Worm (Caenorhabditis elegans) whole organism, L4 larva: ENCODE measurements around the gene smk-1.

Experiments
- F10B5.3 ChIP-seq: sonication (generic microtip); optimal IDR thresholded peaks from 2 replicates; lab custom pipeline; 2016; ENCODE audit warnings: mild to moderate bottlenecking, missing genetic modification characterization, missing compliant biosample characterization
- R02D3.7 ChIP-seq: fragments of 150-350 bp; sonication (generic microtip); optimal IDR thresholded peaks from 3 replicates; lab custom pipeline; 2014; ENCODE audit warnings: missing biosample characterization, missing genetic modification characterization
- T20F7.1 ChIP-seq: fragments of 200-800 bp; sonication (Bioruptor generic); optimal IDR thresholded peaks from 2 replicates; lab custom pipeline; 2018; ENCODE audit warnings: mild to moderate bottlenecking, missing genetic modification characterization, missing compliant biosample characterization
- T26A8.4 ChIP-seq: fragments of 200-800 bp; sonication (Bioruptor generic); IDR thresholded peaks from 2 replicates; pipeline ENCODE4 v1.3.6; 2022; ENCODE audit warnings: missing genetic modification characterization, missing compliant biosample characterization
- Y5F2A.4 ChIP-seq: fragments of 200-800 bp; sonication (Bioruptor generic); optimal IDR thresholded peaks from 2 replicates; lab custom pipeline; 2018; ENCODE audit warnings: mild to moderate bottlenecking, missing genetic modification characterization, missing compliant biosample characterization
- aha-1 ChIP-seq: fragments of 150-350 bp; peaks from one replicate; lab custom pipeline; 2014; ENCODE audit warnings: missing biosample characterization, missing genetic modification characterization
- aly-2 ChIP-seq: sonication (generic microtip); optimal IDR thresholded peaks from 2 replicates; lab custom pipeline; 2018; ENCODE audit warnings: missing biosample characterization, missing genetic modification characterization
- ama-1 ChIP-seq: fragments of 150-350 bp; optimal IDR thresholded peaks from 2 replicates; lab custom pipeline; 2014; ENCODE audit warnings: inconsistent platforms, mixed read lengths
- ceh-20 ChIP-seq: fragments of 200-800 bp; sonication (Bioruptor generic); IDR thresholded peaks from 2 replicates; pipeline ENCODE4 v1.3.6; 2022; ENCODE audit warnings: missing genetic modification reagents, missing genetic modification characterization, missing compliant biosample characterization
- ceh-62 ChIP-seq: sonication (generic microtip); optimal IDR thresholded peaks from 2 replicates; lab custom pipeline; 2017; ENCODE audit warnings: missing biosample characterization, missing genetic modification characterization
- daf-12 ChIP-seq: fragments of 150-350 bp; optimal IDR thresholded peaks from 2 replicates; lab custom pipeline; 2014; ENCODE audit warnings: missing biosample characterization, missing genetic modification reagents, missing genetic modification characterization
- daf-16 ChIP-seq, 3 experiments: sonication (generic microtip); optimal IDR thresholded peaks; 2 replicates each; lab custom pipeline; 2016 to 2017; ENCODE audit warnings: missing genetic modification characterization in 3 of 3, missing genetic modification reagents in 3 of 3, mild to moderate bottlenecking in 2 of 3, missing compliant biosample characterization in 2 of 3, missing biosample characterization in 1 of 3, moderate library complexity in 1 of 3
- dmd-6 ChIP-seq: fragments of 200-800 bp; sonication (Bioruptor generic); IDR thresholded peaks from 2 replicates; pipeline ENCODE4 v1.3.6; 2022; ENCODE audit warnings: missing genetic modification reagents, missing genetic modification characterization, missing compliant biosample characterization
- dmd-9 ChIP-seq: fragments of 200-800 bp; sonication (Bioruptor generic); IDR thresholded peaks from 2 replicates; pipeline ENCODE4 v1.3.6; 2022; ENCODE audit warnings: missing genetic modification reagents, missing genetic modification characterization, missing compliant biosample characterization
- egl-27 ChIP-seq: sonication (generic microtip); optimal IDR thresholded peaks from 3 replicates; lab custom pipeline; 2017; ENCODE audit warnings: missing biosample characterization, missing genetic modification reagents, missing genetic modification characterization
- egl-43 ChIP-seq: fragments of 200-800 bp; sonication (Bioruptor generic); IDR thresholded peaks from 2 replicates; pipeline ENCODE4 v1.3.6; 2022; ENCODE audit warnings: missing genetic modification reagents, missing genetic modification characterization, missing compliant biosample characterization
- fkh-10 ChIP-seq: fragments of 150-350 bp; optimal IDR thresholded peaks from 2 replicates; lab custom pipeline; 2014; ENCODE audit warnings: missing biosample characterization, missing genetic modification reagents, missing genetic modification characterization
- hif-1 ChIP-seq, 2 experiments: sonication (generic microtip); optimal IDR thresholded peaks; 2 replicates each; lab custom pipeline; 2016 to 2017; ENCODE audit warnings: missing compliant biosample characterization in 2 of 2, missing genetic modification characterization in 2 of 2, missing genetic modification reagents in 2 of 2, missing genotype in 2 of 2, mild to moderate bottlenecking in 1 of 2
- hlh-11 ChIP-seq: fragments of 200-800 bp; sonication (Bioruptor generic); optimal IDR thresholded peaks from 2 replicates; lab custom pipeline; 2018; ENCODE audit warnings: mild to moderate bottlenecking, missing genetic modification characterization, missing compliant biosample characterization
- jun-1 ChIP-seq: fragments of 150-350 bp; optimal IDR thresholded peaks from 2 replicates; lab custom pipeline; 2014; ENCODE audit warnings: missing biosample characterization, missing genetic modification reagents, missing genetic modification characterization
- lin-15B ChIP-seq: fragments of 150-350 bp; sonication (generic microtip); optimal IDR thresholded peaks from 3 replicates; lab custom pipeline; 2014; ENCODE audit warnings: missing biosample characterization, missing genetic modification characterization
- lin-38 ChIP-seq: fragments of 200-800 bp; sonication (Bioruptor generic); IDR thresholded peaks from 2 replicates; pipeline ENCODE4 v1.3.6; 2022; ENCODE audit warnings: missing genetic modification reagents, missing genetic modification characterization, missing compliant biosample characterization
- lsy-2 ChIP-seq, 2 experiments: fragments of 150-350 bp in 1 of 2; sonication (generic microtip) in 1 of 2; optimal IDR thresholded peaks; 2 replicates each; lab custom pipeline; 2014 to 2017; ENCODE audit warnings: missing biosample characterization in 2 of 2, missing genetic modification characterization in 2 of 2
- madf-5 ChIP-seq, 2 experiments: fragments of 200-800 bp; sonication (Bioruptor generic); IDR thresholded peaks; 2 replicates each; pipeline ENCODE4 v1.3.6; 2022; ENCODE audit warnings: missing compliant biosample characterization in 2 of 2, missing genetic modification characterization in 2 of 2
- madf-9 ChIP-seq: fragments of 200-800 bp; sonication (Bioruptor generic); conservative IDR thresholded peaks from 2 replicates; pipeline ENCODE4 v1.3.6; 2022; ENCODE audit warnings: missing genetic modification reagents, missing genetic modification characterization, missing compliant biosample characterization
- mdt-29 ChIP-seq: fragments of 200-800 bp; sonication (Bioruptor generic); IDR thresholded peaks from 2 replicates; pipeline ENCODE4 v1.3.6; 2022; ENCODE audit warnings: missing genetic modification reagents, missing genetic modification characterization, missing compliant biosample characterization
- mep-1 ChIP-seq: fragments of 150-350 bp; sonication (generic microtip); optimal IDR thresholded peaks from 3 replicates; lab custom pipeline; 2014; ENCODE audit warnings: missing biosample characterization, missing genetic modification characterization
- mes-2 ChIP-seq: sonication (generic microtip); optimal IDR thresholded peaks from 2 replicates; lab custom pipeline; 2016; ENCODE audit warnings: missing genotype, mild to moderate bottlenecking, missing genetic modification characterization, missing compliant biosample characterization; ENCODE audit not compliant: poor library complexity, severe bottlenecking
- nhr-11 ChIP-seq: fragments of 150-350 bp; optimal IDR thresholded peaks from 2 replicates; lab custom pipeline; 2014; ENCODE audit warnings: missing biosample characterization, missing genetic modification characterization
- nhr-237 ChIP-seq: sonication (generic microtip); optimal IDR thresholded peaks from 2 replicates; lab custom pipeline; 2017; ENCODE audit warnings: missing biosample characterization, missing genetic modification characterization
- nhr-25 ChIP-seq: sonication (generic microtip); optimal IDR thresholded peaks from 2 replicates; lab custom pipeline; 2017; ENCODE audit warnings: missing genetic modification characterization, mild to moderate bottlenecking, missing compliant biosample characterization, antibody characterized with exemption, moderate library complexity, borderline replicate concordance; ENCODE audit not compliant: insufficient read depth
- nhr-28 ChIP-seq: fragments of 150-350 bp; optimal IDR thresholded peaks from 2 replicates; lab custom pipeline; 2014; ENCODE audit warnings: missing biosample characterization, missing genetic modification characterization
- nhr-42 ChIP-seq: fragments of 200-800 bp; sonication (Bioruptor generic); IDR thresholded peaks from 2 replicates; pipeline ENCODE4 v1.3.6; 2022; ENCODE audit warnings: missing genetic modification characterization, missing compliant biosample characterization
- nhr-76 ChIP-seq: fragments of 150-350 bp; optimal IDR thresholded peaks from 2 replicates; lab custom pipeline; 2014; ENCODE audit warnings: missing biosample characterization, missing genetic modification characterization
- php-3 ChIP-seq: fragments of 200-800 bp; sonication (Bioruptor generic); IDR thresholded peaks from 2 replicates; pipeline ENCODE4 v1.3.6; 2022; ENCODE audit warnings: missing genetic modification reagents, missing genetic modification characterization, missing compliant biosample characterization
- sdz-12 ChIP-seq: fragments of 200-800 bp; sonication (Bioruptor generic); optimal IDR thresholded peaks from 2 replicates; lab custom pipeline; 2018; ENCODE audit warnings: mild to moderate bottlenecking, missing genetic modification characterization, missing compliant biosample characterization
- set-16 ChIP-seq: fragments of 200-800 bp; sonication (Bioruptor generic); IDR thresholded peaks from 2 replicates; pipeline ENCODE4 v1.3.6; 2022; ENCODE audit warnings: missing genetic modification reagents, missing genetic modification characterization, missing compliant biosample characterization
- snpc-1.2 ChIP-seq: fragments of 200-800 bp; sonication (Bioruptor generic); IDR thresholded peaks from 2 replicates; pipeline ENCODE4 v1.3.6; 2022; ENCODE audit warnings: missing genetic modification reagents, missing genetic modification characterization, missing compliant biosample characterization
- snpc-4 ChIP-seq: fragments of 150-350 bp; optimal IDR thresholded peaks from 2 replicates; lab custom pipeline; 2014; ENCODE audit warnings: missing biosample characterization, missing genetic modification characterization
- spr-1 ChIP-seq: sonication (generic microtip); optimal IDR thresholded peaks from 2 replicates; lab custom pipeline; 2016; ENCODE audit warnings: mild to moderate bottlenecking, missing genetic modification characterization, missing compliant biosample characterization
- tag-97 ChIP-seq: fragments of 200-800 bp; sonication (Bioruptor generic); IDR thresholded peaks from 2 replicates; pipeline ENCODE4 v1.3.6; 2022; ENCODE audit warnings: missing genetic modification characterization, missing compliant biosample characterization
- tra-1 ChIP-seq: fragments of 200-800 bp; sonication (Bioruptor generic); IDR thresholded peaks from 2 replicates; pipeline ENCODE4 v1.3.6; 2022; ENCODE audit warnings: missing genetic modification reagents, missing genetic modification characterization, missing compliant biosample characterization
- unc-39 ChIP-seq: sonication (generic microtip); optimal IDR thresholded peaks from 2 replicates; lab custom pipeline; 2017; ENCODE audit warnings: missing biosample characterization, missing genetic modification characterization
- unc-62 ChIP-seq, 3 experiments: fragments of 150-350 bp in 1 of 3; sonication (generic microtip); optimal IDR thresholded peaks in 2 of 3; peaks in 1 of 3; 1 replicate in 1 of 3; 2 replicates in 2 of 3; lab custom pipeline; 2014 to 2017; ENCODE audit warnings: missing biosample characterization in 3 of 3, missing genetic modification characterization in 3 of 3, missing genetic modification reagents in 3 of 3, missing genotype in 1 of 3
- vab-7 ChIP-seq: fragments of 200-800 bp; sonication (Bioruptor generic); IDR thresholded peaks from 2 replicates; pipeline ENCODE4 v1.3.6; 2022; ENCODE audit warnings: missing genetic modification reagents, missing genetic modification characterization, missing compliant biosample characterization
- zag-1 ChIP-seq: fragments of 150-350 bp; optimal IDR thresholded peaks from 2 replicates; lab custom pipeline; 2014; ENCODE audit warnings: missing biosample characterization, missing genetic modification characterization
- zfp-2 ChIP-seq: sonication (generic microtip); optimal IDR thresholded peaks from 2 replicates; lab custom pipeline; 2016; ENCODE audit warnings: mild to moderate bottlenecking, missing genetic modification characterization, missing compliant biosample characterization
- zip-11 ChIP-seq: fragments of 200-800 bp; sonication (Bioruptor generic); IDR thresholded peaks from 2 replicates; pipeline ENCODE4 v1.3.6; 2022; ENCODE audit warnings: missing genetic modification characterization, missing compliant biosample characterization
- ztf-11 ChIP-seq: fragments of 150-350 bp; optimal IDR thresholded peaks from 2 replicates; lab custom pipeline; 2014; ENCODE audit warnings: missing biosample characterization, missing genetic modification characterization
- ztf-7 ChIP-seq: fragments of 150-350 bp; optimal IDR thresholded peaks from 2 replicates; lab custom pipeline; 2014; ENCODE audit warnings: missing biosample characterization, missing genetic modification characterization

Gene smk-1

DNA sequence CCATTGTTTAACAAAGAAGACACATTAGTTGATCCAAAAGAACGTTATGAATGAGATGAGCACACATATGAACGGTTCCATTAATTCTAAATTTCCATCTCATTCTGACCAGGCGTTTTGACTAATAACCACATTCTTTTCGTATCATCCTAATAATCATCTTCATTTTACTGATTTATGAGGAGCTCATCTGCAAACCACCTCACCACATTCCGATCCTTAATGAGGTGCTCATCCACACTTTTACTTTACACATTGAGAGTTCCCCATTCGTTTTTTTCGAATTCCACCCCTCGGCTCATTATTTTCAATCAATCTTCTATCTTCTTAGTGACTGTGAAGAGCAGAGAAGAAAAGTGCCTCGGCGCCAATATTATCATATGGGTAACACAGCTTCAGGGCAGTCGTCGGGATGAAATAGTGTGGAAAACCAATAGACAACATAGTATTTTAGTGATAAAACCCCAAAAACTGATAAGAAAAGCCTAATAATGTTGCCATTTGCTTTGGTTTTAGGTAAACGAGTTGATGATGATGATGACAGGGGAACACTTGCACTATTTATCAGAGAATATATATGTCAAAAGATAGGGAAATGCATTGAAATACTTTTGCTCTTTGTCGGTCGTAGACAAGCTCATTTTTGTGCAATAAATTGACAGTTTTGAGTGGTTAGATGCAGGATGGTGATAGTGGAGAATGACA, 43.6 kb downstream of the smk-1 start (continued):
- TF ChIP-seq ztf-7 (tag; lab: Kevin White, UChicago): no peak
- TF ChIP-seq jun-1: peak; percentile 64
- TF ChIP-seq nhr-237 (tag; lab: Kevin White, UChicago): no peak
- no peak for TF ChIP-seq aha-1 (tag; lab: Kevin White, UChicago)
- no peak for TF ChIP-seq snpc-1.2 (GFP tag; lab: Robert Waterston, UW)
- no peak for TF ChIP-seq mdt-29 (GFP tag; lab: Robert Waterston, UW)
- TF ChIP-seq T26A8.4 (GFP tag; lab: Robert Waterston, UW): 0 out of 2 replicates have a peak, but pooled peaks have one; percentile 35
- no peak for TF ChIP-seq snpc-4
- peak in 1 of 2 experiments; percentile 37 for TF ChIP-seq hif-1 (tag; optimal IDR thresholded peaks at IDR 0.05; lab: Kevin White, UChicago)
- no peak for TF ChIP-seq fkh-10
- TF ChIP-seq lin-15B (tag; lab: Kevin White, UChicago): no peak
- no peak for TF ChIP-seq sdz-12 (GFP tag; lab: Kevin White, UChicago)
- no peak for TF ChIP-seq lin-38
- no peak for TF ChIP-seq dmd-9 (GFP tag; lab: Robert Waterston, UW)
- TF ChIP-seq F10B5.3 (tag; lab: Kevin White, UChicago): no peak
- TF ChIP-seq unc-39 (tag; lab: Kevin White, UChicago): no peak
- TF ChIP-seq egl-43 (GFP tag; lab: Robert Waterston, UW): no peak
- TF ChIP-seq nhr-11 (tag; lab: Kevin White, UChicago): no peak
- TF ChIP-seq mes-2 (tag; lab: Kevin White, UChicago): peak; percentile 27
- TF ChIP-seq ztf-11 (tag; lab: Kevin White, UChicago): no peak
- TF ChIP-seq madf-5 (GFP tag; IDR thresholded peaks at IDR 0.05; lab: Robert Waterston, UW): no peak
- TF ChIP-seq set-16 (GFP tag; lab: Robert Waterston, UW): no peak
- TF ChIP-seq Y5F2A.4 (GFP tag; lab: Kevin White, UChicago): no peak
- peak; percentile 78 for TF ChIP-seq ceh-20 (GFP tag; lab: Robert Waterston, UW)
- no peak for TF ChIP-seq nhr-25 (tag; lab: Kevin White, UChicago)
- TF ChIP-seq aly-2 (tag; lab: Kevin White, UChicago): no peak
- no peak for TF ChIP-seq vab-7 (GFP tag; lab: Robert Waterston, UW)
- TF ChIP-seq nhr-76 (tag; lab: Kevin White, UChicago): no peak
- TF ChIP-seq R02D3.7 (tag; lab: Kevin White, UChicago): no peak
- TF ChIP-seq madf-9 (GFP tag; lab: Robert Waterston, UW): no peak
- no peak for TF ChIP-seq nhr-42
- peak; percentile 56 for TF ChIP-seq mep-1 (tag; lab: Kevin White, UChicago)
- TF ChIP-seq nhr-28: peak; percentile 77
- peak; percentile 99 for TF ChIP-seq tra-1 (GFP tag; lab: Robert Waterston, UW)
- no peak for TF ChIP-seq spr-1
- no peak for TF ChIP-seq ama-1
- peak; percentile 88 to 96 for TF ChIP-seq unc-62 (GFP tag; optimal IDR thresholded peaks at IDR 0.05 in 1 of 2; lab: Kevin White, UChicago)
- TF ChIP-seq unc-62 (tag; optimal IDR thresholded peaks at IDR 0.05; lab: Kevin White, UChicago): no peak
- TF ChIP-seq zfp-2 (tag; lab: Kevin White, UChicago): no peak
- TF ChIP-seq tag-97: no peak
- TF ChIP-seq hlh-11 (tag; lab: Kevin White, UChicago): peak; percentile 98
- peak in 1 of 2 experiments; percentile 56 for TF ChIP-seq lsy-2 (tag; optimal IDR thresholded peaks at IDR 0.05; lab: Kevin White, UChicago)
- peak; percentile 73 for TF ChIP-seq T20F7.1 (GFP tag; lab: Kevin White, UChicago)
- no peak for TF ChIP-seq ceh-62 (tag; lab: Kevin White, UChicago)
- peak; percentile 99 for TF ChIP-seq php-3 (GFP tag; lab: Robert Waterston, UW)
- TF ChIP-seq dmd-6 (GFP tag; lab: Robert Waterston, UW): peak; percentile 100
- no peak for TF ChIP-seq daf-12 (tag; lab: Kevin White, UChicago)
- TF ChIP-seq egl-27 (tag; lab: Kevin White, UChicago): no peak
- TF ChIP-seq zip-11 (GFP tag; lab: Robert Waterston, UW): no peak
- no peak for TF ChIP-seq zag-1
- peak in 1 of 2 experiments; percentile 94 for TF ChIP-seq daf-16 (GFP tag; optimal IDR thresholded peaks at IDR 0.05; lab: Kevin White, UChicago)
- TF ChIP-seq daf-16 (tag; optimal IDR thresholded peaks at IDR 0.05; lab: Kevin White, UChicago): peak; percentile 99
